Worm (Caenorhabditis elegans) whole organism, L3 larva: Measurements from ENCODE around the gene unc-8.
A peak's percentile ranks its signal among the peaks of the same experiment; 100 is the strongest.

ENCODE experiments used
- R02D3.7 ChIP-seq: fragments of 150-350 bp; optimal IDR thresholded peaks from 2 replicates; lab custom pipeline; 2014; ENCODE audit warnings: missing biosample characterization, missing genetic modification characterization
- aly-2 ChIP-seq: fragments of 150-350 bp; optimal IDR thresholded peaks from 2 replicates; lab custom pipeline; 2014; ENCODE audit warnings: missing biosample characterization, missing genetic modification characterization
- ama-1 ChIP-seq: fragments of 150-350 bp; optimal IDR thresholded peaks from 2 replicates; lab custom pipeline; 2018
- ceh-16 ChIP-seq: sonication (generic microtip); optimal IDR thresholded peaks from 2 replicates; lab custom pipeline; 2017; ENCODE audit warnings: missing biosample characterization, missing genetic modification characterization
- ceh-28 ChIP-seq: fragments of 150-350 bp; optimal IDR thresholded peaks from 2 replicates; lab custom pipeline; 2014; ENCODE audit warnings: missing biosample characterization, missing genetic modification reagents, missing genetic modification characterization
- ceh-82 ChIP-seq: fragments of 150-350 bp; optimal IDR thresholded peaks from 2 replicates; lab custom pipeline; 2014; ENCODE audit warnings: missing biosample characterization, missing genetic modification characterization
- ceh-9 ChIP-seq: sonication (generic microtip); optimal IDR thresholded peaks from 2 replicates; lab custom pipeline; 2018; ENCODE audit warnings: missing biosample characterization, missing genetic modification characterization
- egl-27 ChIP-seq: sonication (generic microtip); optimal IDR thresholded peaks from 4 replicates; lab custom pipeline; 2017; ENCODE audit warnings: missing biosample characterization, missing genetic modification reagents, missing genetic modification characterization
- egl-5 ChIP-seq: fragments of 150-350 bp; optimal IDR thresholded peaks from 2 replicates; lab custom pipeline; 2017; ENCODE audit warnings: missing biosample characterization, missing genetic modification reagents, missing genetic modification characterization, inconsistent platforms
- elt-1 ChIP-seq: fragments of 150-350 bp; optimal IDR thresholded peaks from 2 replicates; lab custom pipeline; 2014; ENCODE audit warnings: missing biosample characterization, missing genetic modification characterization
- elt-2 ChIP-seq: sonication (generic microtip); optimal IDR thresholded peaks from 2 replicates; lab custom pipeline; 2016; ENCODE audit warnings: missing genetic modification reagents, mild to moderate bottlenecking, missing genetic modification characterization, missing compliant biosample characterization
- elt-3 ChIP-seq, 3 experiments: fragments of 150-350 bp in 1 of 3; sonication (generic microtip) in 2 of 3; optimal IDR thresholded peaks; 2 replicates in 2 of 3; 4 replicates in 1 of 3; lab custom pipeline; 2014 to 2017; ENCODE audit warnings: missing biosample characterization in 3 of 3, missing genetic modification characterization in 3 of 3
- fkh-10 ChIP-seq: sonication (generic microtip); optimal IDR thresholded peaks from 2 replicates; lab custom pipeline; 2017; ENCODE audit warnings: missing biosample characterization, missing genetic modification reagents, missing genetic modification characterization
- fkh-2 ChIP-seq: fragments of 150-350 bp; optimal IDR thresholded peaks from 2 replicates; lab custom pipeline; 2014; ENCODE audit warnings: missing biosample characterization, missing genetic modification reagents, missing genetic modification characterization
- fos-1 ChIP-seq: fragments of 150-350 bp; optimal IDR thresholded peaks from 2 replicates; lab custom pipeline; 2014; ENCODE audit warnings: missing biosample characterization, missing genetic modification characterization
- hmg-11 ChIP-seq: sonication (generic microtip); optimal IDR thresholded peaks from 2 replicates; lab custom pipeline; 2016; ENCODE audit warnings: missing genetic modification characterization, missing compliant biosample characterization
- jun-1 ChIP-seq: fragments of 150-350 bp; optimal IDR thresholded peaks from 2 replicates; lab custom pipeline; 2014; ENCODE audit warnings: missing biosample characterization, missing genetic modification reagents, missing genetic modification characterization
- lin-15B ChIP-seq: fragments of 150-350 bp; optimal IDR thresholded peaks from 2 replicates; lab custom pipeline; 2014; ENCODE audit warnings: missing biosample characterization, missing genetic modification characterization
- lin-39 ChIP-seq: fragments of 150-350 bp; optimal IDR thresholded peaks from 2 replicates; lab custom pipeline; 2018; ENCODE audit warnings: missing biosample characterization, missing genetic modification reagents, missing genetic modification characterization
- lsy-12 ChIP-seq: sonication (generic microtip); optimal IDR thresholded peaks from 2 replicates; lab custom pipeline; 2016; ENCODE audit warnings: mild to moderate bottlenecking, missing genetic modification characterization, missing compliant biosample characterization
- mml-1 ChIP-seq: fragments of 150-350 bp; sonication (generic microtip); optimal IDR thresholded peaks from 3 replicates; lab custom pipeline; 2014; ENCODE audit warnings: missing biosample characterization, missing genetic modification characterization
- nfya-1 ChIP-seq: sonication (generic microtip); optimal IDR thresholded peaks from 2 replicates; lab custom pipeline; 2017; ENCODE audit warnings: missing genetic modification characterization, mild to moderate bottlenecking, missing compliant biosample characterization, antibody characterized with exemption, moderate library complexity; ENCODE audit not compliant: insufficient read depth
- nhr-12 ChIP-seq: fragments of 150-350 bp; optimal IDR thresholded peaks from 2 replicates; lab custom pipeline; 2014; ENCODE audit warnings: missing biosample characterization, missing genetic modification characterization
- nhr-23 ChIP-seq: fragments of 150-350 bp; optimal IDR thresholded peaks from 2 replicates; lab custom pipeline; 2014; ENCODE audit warnings: missing biosample characterization, missing genetic modification reagents, missing genetic modification characterization
- nhr-237 ChIP-seq: fragments of 150-350 bp; optimal IDR thresholded peaks from 2 replicates; lab custom pipeline; 2014; ENCODE audit warnings: missing biosample characterization, missing genetic modification characterization
- nhr-25 ChIP-seq: sonication (generic microtip); optimal IDR thresholded peaks from 2 replicates; lab custom pipeline; 2017; ENCODE audit warnings: missing biosample characterization, missing genetic modification characterization
- nhr-28 ChIP-seq: fragments of 150-350 bp; optimal IDR thresholded peaks from 2 replicates; lab custom pipeline; 2014; ENCODE audit warnings: missing biosample characterization, missing genetic modification characterization
- nhr-43 ChIP-seq: sonication (generic microtip); optimal IDR thresholded peaks from 2 replicates; lab custom pipeline; 2016; ENCODE audit warnings: mild to moderate bottlenecking, missing genetic modification characterization, missing compliant biosample characterization; ENCODE audit not compliant: poor library complexity, severe bottlenecking
- nhr-67 ChIP-seq: fragments of 150-350 bp; optimal IDR thresholded peaks from 2 replicates; lab custom pipeline; 2014; ENCODE audit warnings: missing biosample characterization, missing genetic modification characterization
- nhr-77 ChIP-seq: fragments of 150-350 bp; optimal IDR thresholded peaks from 2 replicates; lab custom pipeline; 2014; ENCODE audit warnings: missing biosample characterization, missing genetic modification characterization
- pha-4 ChIP-seq: fragments of 150-350 bp; optimal IDR thresholded peaks from 2 replicates; lab custom pipeline; 2014; ENCODE audit warnings: missing biosample characterization, missing genetic modification reagents, missing genetic modification characterization
- pqm-1 ChIP-seq: fragments of 150-350 bp; optimal IDR thresholded peaks from 2 replicates; lab custom pipeline; 2017; ENCODE audit warnings: missing biosample characterization, missing genetic modification characterization, inconsistent platforms
- skn-1 ChIP-seq: fragments of 150-350 bp; optimal IDR thresholded peaks from 2 replicates; lab custom pipeline; 2014; ENCODE audit warnings: missing biosample characterization, missing genetic modification characterization
- tbx-2 ChIP-seq: sonication (generic microtip); optimal IDR thresholded peaks from 2 replicates; lab custom pipeline; 2016; ENCODE audit warnings: mild to moderate bottlenecking, missing genetic modification characterization, missing compliant biosample characterization
- unc-62 ChIP-seq: fragments of 150-350 bp; sonication (generic microtip); optimal IDR thresholded peaks from 4 replicates; lab custom pipeline; 2014; ENCODE audit warnings: missing biosample characterization, missing genetic modification reagents, missing genetic modification characterization
- zag-1 ChIP-seq: fragments of 150-350 bp; optimal IDR thresholded peaks from 2 replicates; lab custom pipeline; 2014; ENCODE audit warnings: missing biosample characterization, missing genetic modification characterization
- ztf-11 ChIP-seq: fragments of 150-350 bp; optimal IDR thresholded peaks from 2 replicates; lab custom pipeline; 2014; ENCODE audit warnings: missing biosample characterization, missing genetic modification characterization
- ztf-4 ChIP-seq: fragments of 150-350 bp; optimal IDR thresholded peaks from 2 replicates; lab custom pipeline; 2014; ENCODE audit warnings: missing biosample characterization, missing genetic modification characterization

Gene unc-8

ce11 chrIV:7190409-7190808, 6.5 kb upstream of the unc-8 start:
- peak in 1 of 3 experiments; percentile 21 for TF ChIP-seq elt-3 (tag; optimal IDR thresholded peaks at IDR 0.05; lab: Kevin White, UChicago)
- no peak for TF ChIP-seq aly-2 (tag; lab: Kevin White, UChicago)
- no peak for TF ChIP-seq nhr-43
- TF ChIP-seq elt-2 (tag; lab: Kevin White, UChicago): peak; percentile 94
- TF ChIP-seq pqm-1 (tag; lab: Kevin White, UChicago): peak; percentile 94
- no peak for TF ChIP-seq fkh-2 (tag; lab: Kevin White, UChicago)
- no peak for TF ChIP-seq hmg-11 (tag; lab: Kevin White, UChicago)
- TF ChIP-seq nfya-1 (tag; lab: Kevin White, UChicago): no peak
- TF ChIP-seq jun-1 (tag; lab: Kevin White, UChicago): peak; percentile 77
- TF ChIP-seq ztf-11 (tag; lab: Kevin White, UChicago): no peak
- TF ChIP-seq elt-1 (tag; lab: Kevin White, UChicago): no peak
- peak; percentile 18 for TF ChIP-seq ceh-28
- TF ChIP-seq, all 47 proteins: peak for 5

- no peak for TF ChIP-seq tbx-2 (tag; lab: Kevin White, UChicago)
- TF ChIP-seq lsy-12 (tag; lab: Kevin White, UChicago): no peak
- TF ChIP-seq elt-1 (tag; lab: Kevin White, UChicago): no peak
- no peak for TF ChIP-seq ztf-4 (tag; lab: Kevin White, UChicago)
- TF ChIP-seq elt-2 (tag; lab: Kevin White, UChicago): no peak
- TF ChIP-seq hmg-11 (tag; lab: Kevin White, UChicago): no peak
- no peak for TF ChIP-seq R02D3.7
- TF ChIP-seq ztf-11 (tag; lab: Kevin White, UChicago): no peak
- no peak for TF ChIP-seq zag-1
- TF ChIP-seq pqm-1 (tag; lab: Kevin White, UChicago): no peak
- no peak for TF ChIP-seq egl-27 (tag; lab: Kevin White, UChicago)
- TF ChIP-seq nhr-237: no peak
Measured at ce11 chrIV:7191745-7192144, 5.2 kb upstream of the unc-8 start, which contains the start of gene R13A1.5. Gene R13A1.5, minus strand, starts transcription at chrIV:7191845.

DNA sequence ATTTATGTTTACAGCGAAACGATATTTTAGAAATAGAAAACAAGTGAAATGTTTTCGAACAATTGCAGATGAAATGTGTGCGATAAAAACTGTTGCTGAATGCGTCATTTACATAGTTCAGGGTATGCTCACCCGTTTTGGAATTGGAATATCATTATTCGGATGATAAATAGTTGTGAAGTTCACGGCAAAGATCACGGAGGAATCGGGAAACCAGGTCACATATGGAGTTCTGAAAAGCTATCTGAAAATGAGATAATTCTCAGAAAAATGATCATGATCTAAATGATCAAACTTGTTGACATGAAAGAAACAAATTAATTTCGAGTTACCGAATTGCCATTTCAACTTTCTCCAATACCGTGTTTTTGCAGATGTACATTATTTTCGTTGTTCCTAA, 1.2 kb upstream of the unc-8 start, which contains the start of gene best-16:
TSS of gene best-16 (minus strand) at position 101 of the 400 bp plus-strand sequence.
- TF ChIP-seq fkh-10 (GFP tag; lab: Kevin White, UChicago) (no peak), nhr-237 (no peak), skn-1 (tag; lab: Kevin White, UChicago) (no peak), egl-5 (tag; lab: Kevin White, UChicago) (no peak), R02D3.7 (no peak), ceh-82 (tag; lab: Kevin White, UChicago) (no peak), nhr-25 (tag; lab: Kevin White, UChicago) (no peak), ceh-16 (no peak), nhr-23 (tag; lab: Kevin White, UChicago) (no peak), nhr-12 (tag; lab: Kevin White, UChicago) (no peak), nhr-43 (no peak), pqm-1 (tag; lab: Kevin White, UChicago) (no peak), nhr-77 (tag; lab: Kevin White, UChicago) (no peak), nhr-28 (tag; lab: Kevin White, UChicago) (no peak)
- TF ChIP-seq, all 47 proteins: peak for 0

DNA sequence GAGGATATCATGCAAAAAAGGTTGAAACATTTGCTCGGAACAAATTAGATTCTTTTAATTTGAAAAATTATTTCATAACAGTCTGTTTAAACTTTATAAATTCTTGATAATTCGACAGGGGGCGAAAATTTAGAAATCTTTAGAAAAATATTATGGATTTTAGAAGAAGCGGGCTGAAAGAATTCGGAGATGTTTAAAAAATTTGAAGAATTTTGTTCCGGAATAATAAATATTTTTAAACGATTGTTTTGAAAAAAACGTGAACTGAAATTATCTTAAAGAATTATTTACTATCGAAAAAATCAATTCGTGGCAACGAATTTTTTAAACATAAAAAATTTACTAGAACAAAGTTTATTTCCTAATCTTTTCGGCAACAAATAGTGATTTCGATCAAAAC, 6.7 kb downstream of the unc-8 start, which contains the start of gene R13A1.3:
TSS of gene R13A1.3 (plus strand) at position 301 of the 400 bp plus-strand sequence.
- no peak for TF ChIP-seq R02D3.7

DNA sequence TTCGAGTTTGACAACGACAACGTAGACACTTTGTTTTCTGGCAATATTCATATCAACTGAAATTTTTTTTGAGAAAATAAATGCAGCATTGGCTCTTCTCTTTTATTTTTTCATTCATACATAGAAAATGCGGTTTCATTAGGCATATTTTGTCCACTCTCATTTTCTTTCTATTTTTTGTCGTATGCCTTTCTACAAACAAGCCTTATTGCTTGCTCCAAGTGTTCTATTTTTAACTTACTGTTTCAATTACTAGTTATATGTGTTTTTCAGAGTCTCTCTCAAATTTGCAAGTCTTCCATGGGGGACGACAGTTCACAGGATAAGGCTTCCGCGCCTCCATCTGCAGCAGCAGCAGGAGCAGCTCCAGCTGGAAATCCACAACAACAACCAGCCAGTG, 9.0 kb downstream of the unc-8 start, which contains the start of gene kcc-1:
TSS of gene kcc-1 (plus strand) at position 301 of the 400 bp plus-strand sequence.
- no peak for TF ChIP-seq lin-15B (tag; lab: Kevin White, UChicago)
- no peak for TF ChIP-seq nhr-77 (tag; lab: Kevin White, UChicago)
- TF ChIP-seq nhr-43: no peak
- TF ChIP-seq egl-5 (tag; lab: Kevin White, UChicago): no peak
- no peak for TF ChIP-seq lsy-12 (tag; lab: Kevin White, UChicago)
- no peak for TF ChIP-seq unc-62 (GFP tag; lab: Kevin White, UChicago)
- no peak for TF ChIP-seq nhr-12 (tag; lab: Kevin White, UChicago)
- TF ChIP-seq, all 47 proteins: peak for 0

DNA sequence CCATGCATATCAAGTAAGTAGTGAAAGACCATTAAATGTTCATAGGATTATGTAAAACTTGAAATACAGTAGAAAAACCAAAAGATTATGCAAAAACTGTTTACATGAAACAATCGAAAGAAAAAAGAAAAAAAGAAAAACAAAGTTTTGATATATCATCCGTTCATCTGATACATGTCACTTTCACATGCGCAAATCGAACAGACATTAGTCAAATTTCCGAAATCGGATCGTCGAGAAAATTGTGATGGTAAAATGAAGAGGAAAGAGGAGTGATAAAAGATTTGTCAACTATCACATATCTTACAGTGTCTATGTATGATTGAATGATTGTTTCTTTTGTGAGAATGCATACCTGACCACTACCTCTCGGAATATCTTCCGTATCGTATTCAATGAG, 12.0 kb downstream of the unc-8 start:
- TF ChIP-seq fos-1 (tag; lab: Kevin White, UChicago): no peak
- no peak for TF ChIP-seq pha-4
- no peak for TF ChIP-seq skn-1 (tag; lab: Kevin White, UChicago)
- TF ChIP-seq ama-1 (lab: Kevin White, UChicago): no peak
- no peak for TF ChIP-seq hmg-11 (tag; lab: Kevin White, UChicago)
- TF ChIP-seq nhr-77 (tag; lab: Kevin White, UChicago): no peak
- TF ChIP-seq nhr-237: no peak
- no peak for TF ChIP-seq lin-39
- no peak for TF ChIP-seq zag-1
- no peak for TF ChIP-seq ztf-4 (tag; lab: Kevin White, UChicago)
- no peak for TF ChIP-seq ceh-16
- TF ChIP-seq ceh-9: no peak
- TF ChIP-seq aly-2 (tag; lab: Kevin White, UChicago): no peak
- TF ChIP-seq nhr-43: no peak
- no peak for TF ChIP-seq nhr-12 (tag; lab: Kevin White, UChicago)
- TF ChIP-seq fkh-2 (tag; lab: Kevin White, UChicago): no peak
- no peak for TF ChIP-seq mml-1 (tag; lab: Kevin White, UChicago)
- no peak for TF ChIP-seq egl-27 (tag; lab: Kevin White, UChicago)
- no peak for TF ChIP-seq nhr-67 (tag; lab: Kevin White, UChicago)
